Worm (Caenorhabditis elegans) whole organism, L2 larva: Measurements from ENCODE around the gene Y54G2A.41.
"Not testable (repeated sequence)": the region's sequence is repeated elsewhere in the genome, so short reads cannot be mapped to it uniquely, and the experiment has no call there.

Experiments used
- alr-1 ChIP-seq: fragments of 150-350 bp; optimal IDR thresholded peaks from 2 replicates; lab custom pipeline; 2014; ENCODE audit warnings: missing biosample characterization, missing genetic modification characterization
- ceh-16 ChIP-seq: fragments of 150-350 bp; optimal IDR thresholded peaks from 2 replicates; lab custom pipeline; 2014; ENCODE audit warnings: missing biosample characterization, missing genetic modification characterization
- egl-27 ChIP-seq: sonication (generic microtip); optimal IDR thresholded peaks from 3 replicates; lab custom pipeline; 2017; ENCODE audit warnings: missing biosample characterization, missing genetic modification reagents, missing genetic modification characterization
- lin-13 ChIP-seq: fragments of 150-350 bp; optimal IDR thresholded peaks from 2 replicates; lab custom pipeline; 2014; ENCODE audit warnings: missing biosample characterization, missing genetic modification reagents, missing genetic modification characterization
- nhr-10 ChIP-seq: sonication (generic microtip); optimal IDR thresholded peaks from 2 replicates; lab custom pipeline; 2017; ENCODE audit warnings: missing biosample characterization, missing genetic modification characterization
- nhr-11 ChIP-seq: fragments of 150-350 bp; optimal IDR thresholded peaks from 2 replicates; lab custom pipeline; 2014; ENCODE audit warnings: missing biosample characterization, missing genetic modification characterization
- nhr-12 ChIP-seq: fragments of 150-350 bp; optimal IDR thresholded peaks from 2 replicates; lab custom pipeline; 2014; ENCODE audit warnings: missing biosample characterization, missing genetic modification characterization
- nhr-237 ChIP-seq: fragments of 150-350 bp; optimal IDR thresholded peaks from 2 replicates; lab custom pipeline; 2014; ENCODE audit warnings: missing biosample characterization, missing genetic modification characterization
- sma-9 ChIP-seq, 2 experiments: fragments of 150-350 bp in 1 of 2; sonication (generic microtip) in 1 of 2; optimal IDR thresholded peaks; 2 replicates each; lab custom pipeline; 2014 to 2016; ENCODE audit warnings: missing genetic modification characterization in 2 of 2, mild to moderate bottlenecking in 1 of 2, missing biosample characterization in 1 of 2, missing compliant biosample characterization in 1 of 2, missing genetic modification reagents in 1 of 2, moderate library complexity in 1 of 2
- snpc-4 ChIP-seq: fragments of 150-350 bp; optimal IDR thresholded peaks from 2 replicates; lab custom pipeline; 2014; ENCODE audit warnings: missing biosample characterization, missing genetic modification characterization
- unc-62 ChIP-seq: fragments of 150-350 bp; optimal IDR thresholded peaks from 2 replicates; lab custom pipeline; 2014; ENCODE audit warnings: missing biosample characterization, missing genetic modification reagents, missing genetic modification characterization
- ztf-11 ChIP-seq: sonication (generic microtip); optimal IDR thresholded peaks from 2 replicates; lab custom pipeline; 2017; ENCODE audit warnings: missing biosample characterization, missing genetic modification characterization

ce11 chrIV:2716474-2716873 is 35.2 kb upstream of the Y54G2A.41 start, which contains the start of gene Y94H6A.7:
- not testable (repeated sequence) for TF ChIP-seq snpc-4; nhr-12 (tag; lab: Kevin White, UChicago); alr-1 (tag; lab: Kevin White, UChicago); ztf-11 (tag; lab: Kevin White, UChicago); ceh-16 (tag; lab: Kevin White, UChicago); lin-13; unc-62 (GFP tag; lab: Kevin White, UChicago); nhr-11 (tag; lab: Kevin White, UChicago); nhr-237 (tag; lab: Kevin White, UChicago); egl-27 (tag; lab: Kevin White, UChicago); sma-9 (GFP tag; optimal IDR thresholded peaks at IDR 0.05; lab: Kevin White, UChicago); sma-9 (tag; optimal IDR thresholded peaks at IDR 0.05; lab: Kevin White, UChicago); nhr-10 (tag; lab: Kevin White, UChicago)
